Worm (Caenorhabditis elegans) whole organism, young adult: ENCODE results near the gene C36E6.8.

Experiments used
- C17E4.6 ChIP-seq: fragments of 200-800 bp; sonication (Bioruptor generic); IDR thresholded peaks from 2 replicates; pipeline ENCODE4 v1.3.6; 2022; ENCODE audit warnings: missing genetic modification reagents, missing genetic modification characterization, missing compliant biosample characterization
- D2030.7 ChIP-seq: fragments of 200-800 bp; sonication (Bioruptor generic); IDR thresholded peaks from 2 replicates; pipeline ENCODE4 v1.3.6; 2022; ENCODE audit warnings: missing genetic modification reagents, missing genetic modification characterization, missing compliant biosample characterization
- F37B4.10 ChIP-seq: fragments of 200-800 bp; sonication (Bioruptor generic); IDR thresholded peaks from 2 replicates; pipeline ENCODE4 v1.3.6; 2022; ENCODE audit warnings: missing genetic modification characterization, missing compliant biosample characterization
- F57C9.4 ChIP-seq: sonication (generic microtip); optimal IDR thresholded peaks from 2 replicates; lab custom pipeline; 2017; ENCODE audit warnings: mild to moderate bottlenecking, missing genetic modification characterization, missing compliant biosample characterization
- K12H6.12 ChIP-seq: fragments of 200-800 bp; sonication (Bioruptor generic); optimal IDR thresholded peaks from 2 replicates; lab custom pipeline; 2018; ENCODE audit warnings: mild to moderate bottlenecking, missing genetic modification characterization, missing compliant biosample characterization
- T07F8.4 ChIP-seq: sonication (generic microtip); optimal IDR thresholded peaks from 2 replicates; lab custom pipeline; 2016; ENCODE audit warnings: mild to moderate bottlenecking, missing genetic modification characterization, moderate library complexity, missing compliant biosample characterization
- T26A5.8 ChIP-seq: sonication (generic microtip); optimal IDR thresholded peaks from 2 replicates; lab custom pipeline; 2016; ENCODE audit warnings: missing genetic modification characterization, missing compliant biosample characterization
- Y53F4B.3 ChIP-seq: fragments of 200-800 bp; sonication (Bioruptor generic); IDR thresholded peaks from 2 replicates; pipeline ENCODE4 v1.3.6; 2022; ENCODE audit warnings: missing genetic modification reagents, missing genetic modification characterization, missing compliant biosample characterization
- ZK185.1 ChIP-seq: sonication (generic microtip); optimal IDR thresholded peaks from 2 replicates; lab custom pipeline; 2016; ENCODE audit warnings: mild to moderate bottlenecking, missing genetic modification characterization, missing compliant biosample characterization; ENCODE audit not compliant: poor library complexity, severe bottlenecking
- athp-1 ChIP-seq: sonication (generic microtip); optimal IDR thresholded peaks from 2 replicates; lab custom pipeline; 2017; ENCODE audit warnings: mild to moderate bottlenecking, missing genetic modification characterization, missing compliant biosample characterization
- attf-3 ChIP-seq: fragments of 200-800 bp; sonication (Bioruptor generic); conservative IDR thresholded peaks from 2 replicates; pipeline ENCODE4 v1.3.6; 2022; ENCODE audit warnings: missing genetic modification reagents, missing genetic modification characterization, missing compliant biosample characterization
- attf-5 ChIP-seq: fragments of 200-800 bp; sonication (Bioruptor generic); optimal IDR thresholded peaks from 2 replicates; lab custom pipeline; 2018; ENCODE audit warnings: mild to moderate bottlenecking, missing genetic modification characterization, missing compliant biosample characterization
- attf-6 ChIP-seq: fragments of 200-800 bp; sonication (Bioruptor generic); IDR thresholded peaks from 2 replicates; pipeline ENCODE4 v1.3.6; 2022; ENCODE audit warnings: missing genetic modification reagents, missing genetic modification characterization, missing compliant biosample characterization
- bed-1 ChIP-seq: fragments of 200-800 bp; sonication (Bioruptor generic); IDR thresholded peaks from 2 replicates; pipeline ENCODE4 v1.3.6; 2022; ENCODE audit warnings: missing genetic modification reagents, missing genetic modification characterization, missing compliant biosample characterization
- cebp-1 ChIP-seq, 2 experiments: fragments of 200-800 bp in 1 of 2; sonication (Bioruptor generic) in 1 of 2; sonication (generic microtip) in 1 of 2; IDR thresholded peaks in 1 of 2; optimal IDR thresholded peaks in 1 of 2; 2 replicates each; pipeline versions ENCODE4 v1.3.6 to Lab custom; 2017 to 2022; ENCODE audit warnings: missing compliant biosample characterization in 2 of 2, missing genetic modification characterization in 2 of 2, mild to moderate bottlenecking in 1 of 2, missing genetic modification reagents in 1 of 2, moderate library complexity in 1 of 2
- ceh-27 ChIP-seq: fragments of 200-800 bp; sonication (Bioruptor generic); optimal IDR thresholded peaks from 2 replicates; lab custom pipeline; 2018; ENCODE audit warnings: mild to moderate bottlenecking, missing genetic modification characterization, moderate library complexity, missing compliant biosample characterization
- ceh-40 ChIP-seq: fragments of 200-800 bp; sonication (Bioruptor generic); IDR thresholded peaks from 2 replicates; pipeline ENCODE4 v1.3.6; 2022; ENCODE audit warnings: missing genetic modification characterization, missing compliant biosample characterization
- die-1 ChIP-seq: sonication (generic microtip); optimal IDR thresholded peaks from 2 replicates; lab custom pipeline; 2016; ENCODE audit warnings: missing genotype, mild to moderate bottlenecking, missing genetic modification characterization, missing compliant biosample characterization
- dox-1 ChIP-seq: fragments of 200-800 bp; sonication (Bioruptor generic); IDR thresholded peaks from 2 replicates; pipeline ENCODE4 v1.3.6; 2022; ENCODE audit warnings: missing genetic modification reagents, missing genetic modification characterization, missing compliant biosample characterization
- dpff-1 ChIP-seq: sonication (generic microtip); optimal IDR thresholded peaks from 2 replicates; lab custom pipeline; 2017; ENCODE audit warnings: mild to moderate bottlenecking, missing genetic modification characterization, missing compliant biosample characterization
- efl-1 ChIP-seq: fragments of 150-350 bp; optimal IDR thresholded peaks from 2 replicates; lab custom pipeline; 2014; ENCODE audit warnings: missing biosample characterization, missing genetic modification reagents, missing genetic modification characterization
- egrh-3 ChIP-seq: fragments of 200-800 bp; sonication (Bioruptor generic); IDR thresholded peaks from 2 replicates; pipeline ENCODE4 v1.3.6; 2022; ENCODE audit warnings: missing genetic modification reagents, missing genetic modification characterization, missing compliant biosample characterization
- him-1 ChIP-seq: sonication (generic microtip); optimal IDR thresholded peaks from 2 replicates; lab custom pipeline; 2016; ENCODE audit warnings: missing genotype, missing genetic modification reagents, missing genetic modification characterization, missing compliant biosample characterization
- hlh-12 ChIP-seq: sonication (generic microtip); optimal IDR thresholded peaks from 2 replicates; lab custom pipeline; 2016; ENCODE audit warnings: missing genetic modification characterization, missing compliant biosample characterization
- hsf-1 ChIP-seq: fragments of 200-800 bp; sonication (Bioruptor generic); IDR thresholded peaks from 2 replicates; pipeline ENCODE4 v1.3.6; 2022; ENCODE audit warnings: missing genetic modification reagents, missing genetic modification characterization, missing compliant biosample characterization
- lag-1 ChIP-seq: fragments of 200-800 bp; sonication (Bioruptor generic); IDR thresholded peaks from 2 replicates; pipeline ENCODE4 v1.3.6; 2022; ENCODE audit warnings: missing genetic modification reagents, missing genetic modification characterization, missing compliant biosample characterization
- lin-40 ChIP-seq: sonication (generic microtip); optimal IDR thresholded peaks from 2 replicates; lab custom pipeline; 2016; ENCODE audit warnings: missing genetic modification characterization, mild to moderate bottlenecking, missing compliant biosample characterization, missing genotype, missing genetic modification reagents
- lir-1 ChIP-seq: fragments of 200-800 bp; sonication (Bioruptor generic); conservative IDR thresholded peaks from 2 replicates; pipeline ENCODE4 v1.3.6; 2022; ENCODE audit warnings: missing genetic modification reagents, missing genetic modification characterization, missing compliant biosample characterization
- lsl-1 ChIP-seq: fragments of 200-800 bp; sonication (Bioruptor generic); optimal IDR thresholded peaks from 2 replicates; lab custom pipeline; 2018; ENCODE audit warnings: mild to moderate bottlenecking, missing genetic modification characterization, moderate library complexity, missing compliant biosample characterization
- madf-10 ChIP-seq: sonication (generic microtip); optimal IDR thresholded peaks from 2 replicates; lab custom pipeline; 2016; ENCODE audit warnings: mild to moderate bottlenecking, missing genetic modification characterization, missing compliant biosample characterization
- mcd-1 ChIP-seq: fragments of 200-800 bp; sonication (Bioruptor generic); IDR thresholded peaks from 2 replicates; pipeline ENCODE4 v1.3.6; 2022; ENCODE audit warnings: missing genetic modification reagents, missing genetic modification characterization, missing compliant biosample characterization
- mes-4 ChIP-seq: sonication (generic microtip); optimal IDR thresholded peaks from 2 replicates; lab custom pipeline; 2016; ENCODE audit warnings: missing genotype, missing genetic modification characterization, missing compliant biosample characterization
- mxl-1 ChIP-seq: sonication (generic microtip); optimal IDR thresholded peaks from 2 replicates; lab custom pipeline; 2016; ENCODE audit warnings: missing genetic modification characterization, missing compliant biosample characterization
- nfyb-1 ChIP-seq: fragments of 200-800 bp; sonication (Bioruptor generic); IDR thresholded peaks from 2 replicates; pipeline ENCODE4 v1.3.6; 2022; ENCODE audit warnings: missing genetic modification reagents, missing genetic modification characterization, missing compliant biosample characterization
- nhr-90 ChIP-seq: sonication (generic microtip); optimal IDR thresholded peaks from 2 replicates; lab custom pipeline; 2016; ENCODE audit warnings: missing genotype, mild to moderate bottlenecking, missing genetic modification characterization, missing compliant biosample characterization
- pbrm-1 ChIP-seq: fragments of 200-800 bp; sonication (Bioruptor generic); IDR thresholded peaks from 2 replicates; pipeline ENCODE4 v1.3.6; 2022; ENCODE audit warnings: missing genetic modification reagents, missing genetic modification characterization, missing compliant biosample characterization
- rcor-1 ChIP-seq: fragments of 200-800 bp; sonication (Bioruptor generic); IDR thresholded peaks from 2 replicates; pipeline ENCODE4 v1.3.6; 2022; ENCODE audit warnings: missing genetic modification reagents, missing genetic modification characterization, missing compliant biosample characterization
- rpc-1 ChIP-seq, 2 experiments: fragments of 150-350 bp in 1 of 2; sonication (generic microtip) in 1 of 2; optimal IDR thresholded peaks; 2 replicates each; lab custom pipeline; 2014 to 2018; ENCODE audit warnings: missing biosample characterization in 1 of 2, missing genetic modification characterization in 1 of 2, missing genetic modification reagents in 1 of 2, missing genotype in 1 of 2
- sdz-38 ChIP-seq: sonication (generic microtip); optimal IDR thresholded peaks from 2 replicates; lab custom pipeline; 2016; ENCODE audit warnings: missing genotype, missing genetic modification characterization, missing compliant biosample characterization
- sea-2 ChIP-seq: fragments of 200-800 bp; sonication (Bioruptor generic); IDR thresholded peaks from 2 replicates; pipeline ENCODE4 v1.3.6; 2022; ENCODE audit warnings: missing genetic modification characterization, missing compliant biosample characterization
- snpc-4 ChIP-seq, 5 experiments: fragments of 150-350 bp in 1 of 5; sonication (generic microtip) in 4 of 5; optimal IDR thresholded peaks; 2 replicates each; lab custom pipeline; 2014 to 2018; ENCODE audit warnings: missing genetic modification characterization in 5 of 5, missing biosample characterization in 3 of 5, antibody characterized with exemption in 2 of 5, mild to moderate bottlenecking in 2 of 5, missing compliant biosample characterization in 2 of 5, missing genotype in 2 of 5, moderate library complexity in 2 of 5, missing genetic modification reagents in 1 of 5
- tbp1 ChIP-seq: fragments of 200-800 bp; sonication (Bioruptor generic); optimal IDR thresholded peaks from 2 replicates; lab custom pipeline; 2018; ENCODE audit warnings: mild to moderate bottlenecking, missing genetic modification characterization, missing compliant biosample characterization
- tlf-1 ChIP-seq: fragments of 200-800 bp; sonication (Bioruptor generic); optimal IDR thresholded peaks from 2 replicates; lab custom pipeline; 2018; ENCODE audit warnings: mild to moderate bottlenecking, missing genetic modification characterization, missing compliant biosample characterization
- unc-62 ChIP-seq: fragments of 150-350 bp; optimal IDR thresholded peaks from 2 replicates; lab custom pipeline; 2014; ENCODE audit warnings: missing biosample characterization, missing genetic modification reagents, missing genetic modification characterization
- zfh-2 ChIP-seq: fragments of 200-800 bp; sonication (Bioruptor generic); conservative IDR thresholded peaks from 2 replicates; pipeline ENCODE4 v1.3.6; 2022; ENCODE audit warnings: missing genetic modification reagents, missing genetic modification characterization, missing compliant biosample characterization

Gene C36E6.8

DNA sequence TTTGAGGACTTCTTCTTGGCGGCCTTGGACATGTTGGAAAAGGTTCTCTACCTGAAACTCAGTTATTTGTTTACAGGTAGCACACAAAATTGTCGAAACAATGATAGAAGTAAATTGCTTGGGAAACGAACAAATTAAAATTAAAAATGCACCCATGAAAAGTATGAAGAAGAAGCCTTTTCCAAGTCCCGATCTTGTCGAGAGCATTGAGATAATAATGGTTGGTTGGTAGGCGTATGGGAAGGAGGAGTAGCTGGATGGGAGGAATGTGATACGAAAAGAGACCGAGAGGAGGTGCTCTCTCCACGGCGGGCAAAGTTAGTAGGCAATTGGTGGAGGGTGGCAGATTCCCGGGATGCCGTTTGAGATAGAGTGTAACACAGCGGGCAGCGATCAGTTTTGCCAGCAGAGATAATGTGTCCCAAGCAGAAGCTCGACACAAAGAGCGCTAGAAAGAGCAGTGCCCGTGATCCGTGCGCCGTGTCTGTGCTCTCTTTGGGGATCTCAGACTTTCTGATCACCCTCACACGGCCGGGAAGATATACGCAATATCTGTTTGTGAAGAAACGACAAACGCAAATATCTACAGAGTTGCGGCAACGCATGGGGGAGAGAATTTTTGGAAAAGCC is 18.2 kb downstream of the C36E6.8 start, which contains the start of gene mlc-2 (continued):
- TF ChIP-seq dpff-1 (tag; lab: Kevin White, UChicago) (no peak), unc-62 (GFP tag; lab: Kevin White, UChicago) (no peak), ceh-27 (GFP tag; lab: Kevin White, UChicago) (no peak), Y53F4B.3 (GFP tag; lab: Robert Waterston, UW) (no peak), lir-1 (GFP tag; lab: Robert Waterston, UW) (no peak), ceh-40 (GFP tag; lab: Robert Waterston, UW) (no peak), K12H6.12 (peak; percentile 17), cebp-1 (GFP tag; IDR thresholded peaks at IDR 0.05; lab: Robert Waterston, UW) (no peak), cebp-1 (tag; optimal IDR thresholded peaks at IDR 0.05; lab: Kevin White, UChicago) (no peak), rpc-1 (optimal IDR thresholded peaks at IDR 0.05; lab: Kevin White, UChicago) (no peak), rpc-1 (tag; optimal IDR thresholded peaks at IDR 0.05; lab: Kevin White, UChicago) (no peak), snpc-4 (GFP tag; optimal IDR thresholded peaks at IDR 0.05; lab: Kevin White, UChicago) (no peak), snpc-4 (tag; optimal IDR thresholded peaks at IDR 0.05; lab: Kevin White, UChicago) (no peak), mxl-1 (tag; lab: Kevin White, UChicago) (no peak), efl-1 (GFP tag; lab: Kevin White, UChicago) (no peak), egrh-3 (GFP tag; lab: Robert Waterston, UW) (peak; percentile 5; the same call in 1 of the 2 replicates), rcor-1 (GFP tag; lab: Robert Waterston, UW) (no peak), mcd-1 (GFP tag; lab: Robert Waterston, UW) (0 out of 2 replicates have a peak, but pooled peaks have one; percentile 18), C17E4.6 (no peak), attf-6 (GFP tag; lab: Robert Waterston, UW) (no peak), bed-1 (GFP tag; lab: Robert Waterston, UW) (no peak), attf-5 (no peak), pbrm-1 (GFP tag; lab: Robert Waterston, UW) (no peak), sdz-38 (tag; lab: Kevin White, UChicago) (no peak), tlf-1 (no peak), madf-10 (no peak), hsf-1 (no peak), dox-1 (GFP tag; lab: Robert Waterston, UW) (0 out of 2 replicates have a peak, but pooled peaks have one; percentile 26), ZK185.1 (tag; lab: Kevin White, UChicago) (no peak), nhr-90 (tag; lab: Kevin White, UChicago) (no peak), him-1 (tag; lab: Kevin White, UChicago) (no peak), T07F8.4 (tag; lab: Kevin White, UChicago) (no peak), T26A5.8 (no peak), F57C9.4 (tag; lab: Kevin White, UChicago) (no peak)

DNA sequence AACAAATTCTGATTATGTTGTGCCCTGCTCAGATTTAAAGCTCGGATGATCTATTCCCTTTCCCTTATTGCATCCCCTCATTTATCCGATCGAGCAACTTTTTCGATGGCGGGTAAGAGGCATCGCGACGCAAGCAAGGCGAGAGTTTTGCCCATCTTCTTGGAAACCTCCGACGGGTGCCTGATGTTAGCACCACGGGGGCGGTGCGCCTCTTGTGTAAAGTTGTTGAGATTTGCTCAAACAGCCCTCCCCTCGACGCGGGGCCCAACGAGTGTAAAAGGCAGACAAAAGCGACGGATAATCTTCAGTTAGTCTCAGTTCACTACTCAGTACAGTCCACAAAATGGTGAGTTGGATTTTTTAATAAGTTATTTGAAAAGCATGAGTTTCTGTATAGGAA is 20.4 kb downstream of the C36E6.8 start, which contains the start of gene mlc-1:
TSS of gene mlc-1 (plus strand) at position 324 of the 400 bp plus-strand sequence.
- TF ChIP-seq zfh-2 (GFP tag; lab: Robert Waterston, UW): peak; percentile 56
- no peak for TF ChIP-seq T07F8.4 (tag; lab: Kevin White, UChicago)

DNA sequence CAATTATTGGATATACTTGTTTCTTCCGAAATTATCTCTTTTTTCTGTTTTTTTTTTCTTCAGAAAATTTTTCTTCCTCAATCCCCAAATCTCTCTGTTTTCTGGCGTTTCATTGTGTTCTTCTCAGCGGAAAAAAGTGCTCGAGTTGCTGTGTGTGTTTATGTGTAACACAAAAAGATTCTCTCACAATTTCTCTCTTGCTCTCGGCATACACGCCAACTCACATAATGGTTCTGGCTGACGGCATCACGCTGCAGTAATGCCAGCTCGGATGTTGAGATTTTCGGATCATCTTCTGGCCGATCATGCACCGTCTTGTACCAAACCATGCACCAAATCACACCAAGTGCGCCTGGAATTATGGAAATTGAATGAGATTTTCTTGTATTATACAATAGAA is 23.5 kb downstream of the C36E6.8 start:
- no peak for TF ChIP-seq nfyb-1
- no peak for TF ChIP-seq die-1 (tag; lab: Kevin White, UChicago)
- no peak for TF ChIP-seq lin-40 (tag; lab: Kevin White, UChicago)
- no peak for TF ChIP-seq lag-1 (GFP tag; lab: Robert Waterston, UW)
- TF ChIP-seq mes-4 (tag; lab: Kevin White, UChicago): no peak
- TF ChIP-seq D2030.7: no peak
- no peak for TF ChIP-seq ceh-27 (GFP tag; lab: Kevin White, UChicago)
- no peak for TF ChIP-seq athp-1
- TF ChIP-seq hlh-12: no peak
- no peak for TF ChIP-seq lsl-1 (GFP tag; lab: Kevin White, UChicago)
- no peak for TF ChIP-seq sea-2
- no peak for TF ChIP-seq attf-3
- no peak for TF ChIP-seq attf-5
- TF ChIP-seq tbp1 (GFP tag; lab: Kevin White, UChicago): no peak
- no peak for TF ChIP-seq lir-1 (GFP tag; lab: Robert Waterston, UW)
- no peak for TF ChIP-seq F37B4.10 (GFP tag; lab: Robert Waterston, UW)
- TF ChIP-seq C17E4.6: no peak
- no peak for TF ChIP-seq madf-10
- TF ChIP-seq, all 124 proteins: peak for 0
